Fruit fly (Drosophila melanogaster): ENCODE results near the gene CG10651.

dm6 chr2L:20091094-20091679, 43.5 kb downstream of the CG10651 start, which contains the start of the genes CG10747 and Pyroxd1:
- peak; percentile 76 for TF ChIP-seq Mio (GFP tag; optimal IDR thresholded peaks at IDR 0.05)
- TF ChIP-seq Hr83 (GFP tag; optimal IDR thresholded peaks at IDR 0.05; ENCODE audit: poor library complexity, severe bottlenecking), result peak; percentile 81
- TF ChIP-seq Sp1 (GFP tag; optimal IDR thresholded peaks at IDR 0.05), result peak; percentile 99
- TF ChIP-seq Dif (GFP tag; optimal IDR thresholded peaks at IDR 0.05; ENCODE audit: partially characterized antibody), result no peak
- peak; percentile 97 for TF ChIP-seq CG9705 (GFP tag; optimal IDR thresholded peaks at IDR 0.05)
- TF ChIP-seq OdsH (GFP tag; optimal IDR thresholded peaks at IDR 0.05), result peak; percentile 98
- TF ChIP-seq fru (GFP tag; optimal IDR thresholded peaks at IDR 0.05), result peak; percentile 98
- TF ChIP-seq woc (GFP tag; optimal IDR thresholded peaks at IDR 0.05), result peak; percentile 98
- TF ChIP-seq usp (GFP tag; optimal IDR thresholded peaks at IDR 0.05), result no peak
- TF ChIP-seq pan (optimal IDR thresholded peaks at IDR 0.05), result no peak
- TF ChIP-seq ey (GFP tag; optimal IDR thresholded peaks at IDR 0.05), result peak; percentile 98
- peak; percentile 99 for TF ChIP-seq h (GFP tag; optimal IDR thresholded peaks at IDR 0.05)
- peak; percentile 63 for TF ChIP-seq jim (GFP tag; optimal IDR thresholded peaks at IDR 0.05)
